Fruit fly (Drosophila melanogaster) whole organism, embryonic: ENCODE results near the gene MESR3.
A peak's percentile ranks its signal among the peaks of the same experiment; 100 is the strongest.

Experiments
- Atf3 ChIP-seq: fragments of 200-800 bp; sonication (Bioruptor generic); optimal IDR thresholded peaks from 3 replicates; lab custom pipeline; 2016; ENCODE audit warnings: missing biosample characterization, missing genetic modification characterization
- Bteb2 ChIP-seq: fragments of 200-800 bp; sonication (Bioruptor generic); optimal IDR thresholded peaks from 2 replicates; lab custom pipeline; 2016; ENCODE audit warnings: missing biosample characterization, missing genetic modification characterization
- CG11247 ChIP-seq: fragments of 200-800 bp; sonication (Bioruptor generic); IDR thresholded peaks from 2 replicates; pipeline ENCODE4 v1.3.6; 2022; ENCODE audit warnings: missing biosample characterization, missing genetic modification characterization
- CG1529 ChIP-seq: fragments of 200-800 bp; sonication (Bioruptor generic); optimal IDR thresholded peaks from 3 replicates; lab custom pipeline; 2018; ENCODE audit warnings: missing biosample characterization, missing genetic modification characterization
- CG17568 ChIP-seq: fragments of 200-800 bp; sonication (Bioruptor generic); optimal IDR thresholded peaks from 2 replicates; lab custom pipeline; 2018; ENCODE audit warnings: missing biosample characterization, mild to moderate bottlenecking, missing genetic modification characterization, moderate library complexity
- CG3163 ChIP-seq: fragments of 200-800 bp; sonication (Bioruptor generic); optimal IDR thresholded peaks from 3 replicates; lab custom pipeline; 2016; ENCODE audit warnings: missing biosample characterization, missing genetic modification characterization
- CG3281 ChIP-seq: fragments of 200-800 bp; sonication (Bioruptor generic); optimal IDR thresholded peaks from 3 replicates; lab custom pipeline; 2017; ENCODE audit warnings: missing biosample characterization, mild to moderate bottlenecking, missing genetic modification characterization
- CG6813 ChIP-seq: fragments of 200-800 bp; sonication (Bioruptor generic); optimal IDR thresholded peaks from 2 replicates; lab custom pipeline; 2017; ENCODE audit warnings: missing biosample characterization, missing genetic modification characterization, mild to moderate bottlenecking, moderate library complexity, missing genetic modification reagents
- CG7271 ChIP-seq: fragments of 200-800 bp; sonication (Bioruptor generic); optimal IDR thresholded peaks from 2 replicates; lab custom pipeline; 2018; ENCODE audit warnings: missing biosample characterization, mild to moderate bottlenecking, missing genetic modification characterization, moderate library complexity
- CG7786 ChIP-seq: fragments of 200-800 bp; sonication (Bioruptor generic); optimal IDR thresholded peaks from 2 replicates; lab custom pipeline; 2016; ENCODE audit warnings: missing biosample characterization, missing genetic modification characterization
- CG8089 ChIP-seq: fragments of 200-800 bp; sonication (Bioruptor generic); optimal IDR thresholded peaks from 3 replicates; lab custom pipeline; 2016; ENCODE audit warnings: missing biosample characterization, missing genetic modification characterization
- CG8944 ChIP-seq: fragments of 200-800 bp; sonication (Bioruptor generic); optimal IDR thresholded peaks from 3 replicates; lab custom pipeline; 2016; ENCODE audit warnings: missing biosample characterization, missing genetic modification characterization
- CG9727 ChIP-seq: fragments of 200-800 bp; sonication (Bioruptor generic); optimal IDR thresholded peaks from 3 replicates; lab custom pipeline; 2017; ENCODE audit warnings: missing biosample characterization, mild to moderate bottlenecking, missing genetic modification characterization
- D19B ChIP-seq: fragments of 200-800 bp; sonication (Bioruptor generic); optimal IDR thresholded peaks from 2 replicates; lab custom pipeline; 2017; ENCODE audit warnings: missing biosample characterization, mild to moderate bottlenecking, missing genetic modification characterization
- Drgx ChIP-seq: fragments of 200-800 bp; sonication (Bioruptor generic); IDR thresholded peaks from 2 replicates; pipeline ENCODE4 v1.3.6; 2022; ENCODE audit warnings: missing biosample characterization, missing genetic modification characterization
- Ets97D ChIP-seq: fragments of 200-800 bp; sonication (Bioruptor generic); optimal IDR thresholded peaks from 3 replicates; lab custom pipeline; 2016; ENCODE audit warnings: missing biosample characterization, missing genetic modification characterization
- HHEX ChIP-seq: fragments of 200-800 bp; sonication (Bioruptor generic); optimal IDR thresholded peaks from 3 replicates; lab custom pipeline; 2017; ENCODE audit warnings: missing biosample characterization, mild to moderate bottlenecking, missing genetic modification characterization, missing genetic modification reagents
- Hr3 ChIP-seq: fragments of 200-800 bp; sonication (Bioruptor generic); optimal IDR thresholded peaks from 3 replicates; lab custom pipeline; 2016; ENCODE audit warnings: missing biosample characterization, missing genetic modification characterization
- Hr78 ChIP-seq, 2 experiments: fragments of 200-800 bp in 1 of 2; fragments of >200 bp in 1 of 2; sonication (Bioruptor generic) in 1 of 2; optimal IDR thresholded peaks; 2 replicates each; lab custom pipeline; 2017 to 2019; ENCODE audit warnings: missing biosample characterization in 2 of 2, missing genetic modification characterization in 2 of 2, mild to moderate bottlenecking in 1 of 2, moderate library complexity in 1 of 2
- MESR4 ChIP-seq: fragments of 200-800 bp; sonication (Bioruptor generic); optimal IDR thresholded peaks from 2 replicates; lab custom pipeline; 2018; ENCODE audit warnings: missing biosample characterization, mild to moderate bottlenecking, missing genetic modification characterization, moderate library complexity
- MTF-1 ChIP-seq: fragments of 200-800 bp; sonication (Bioruptor generic); optimal IDR thresholded peaks from 2 replicates; lab custom pipeline; 2018; ENCODE audit warnings: missing biosample characterization, mild to moderate bottlenecking, missing genetic modification characterization, borderline replicate concordance
- NC2α ChIP-seq: fragments of 200-800 bp; sonication (Bioruptor generic); optimal IDR thresholded peaks from 2 replicates; lab custom pipeline; 2016; ENCODE audit warnings: missing biosample characterization, missing genetic modification characterization
- Oaz ChIP-seq: fragments of 200-800 bp; sonication (Bioruptor generic); IDR thresholded peaks from 2 replicates; pipeline ENCODE4 v1.3.6; 2022; ENCODE audit warnings: missing biosample characterization, missing genetic modification characterization
- Oli ChIP-seq: fragments of 200-800 bp; sonication (Bioruptor generic); optimal IDR thresholded peaks from 2 replicates; lab custom pipeline; 2018; ENCODE audit warnings: missing biosample characterization, mild to moderate bottlenecking, missing genetic modification characterization, moderate library complexity
- Side ChIP-seq: fragments of 200-800 bp; sonication (Bioruptor generic); optimal IDR thresholded peaks from 2 replicates; lab custom pipeline; 2016; ENCODE audit warnings: missing biosample characterization, missing genetic modification characterization
- Six4 ChIP-seq: fragments of 200-800 bp; sonication (Bioruptor generic); optimal IDR thresholded peaks from 2 replicates; lab custom pipeline; 2016; ENCODE audit warnings: missing biosample characterization, missing genetic modification characterization
- Sox100B ChIP-seq: fragments of 200-800 bp; sonication (Bioruptor generic); optimal IDR thresholded peaks from 3 replicates; lab custom pipeline; 2018; ENCODE audit warnings: missing biosample characterization, mild to moderate bottlenecking, missing genetic modification characterization
- Sry-β ChIP-seq: fragments of 200-800 bp; sonication (Bioruptor generic); optimal IDR thresholded peaks from 2 replicates; lab custom pipeline; 2018; ENCODE audit warnings: missing biosample characterization, mild to moderate bottlenecking, missing genetic modification characterization, moderate library complexity
- Sry-δ ChIP-seq: fragments of 200-800 bp; sonication (Bioruptor generic); optimal IDR thresholded peaks from 2 replicates; lab custom pipeline; 2016; ENCODE audit warnings: missing biosample characterization, missing genetic modification characterization
- Xbp1 ChIP-seq: fragments of 200-800 bp; sonication (Bioruptor generic); optimal IDR thresholded peaks from 3 replicates; lab custom pipeline; 2016; ENCODE audit warnings: missing biosample characterization, mild to moderate bottlenecking, missing genetic modification characterization
- bab2 ChIP-seq: fragments of 200-800 bp; sonication (Bioruptor generic); optimal IDR thresholded peaks from 2 replicates; lab custom pipeline; 2016; ENCODE audit warnings: missing biosample characterization, missing genetic modification characterization
- bsh ChIP-seq, 2 experiments: fragments of 200-800 bp; sonication (Bioruptor generic); optimal IDR thresholded peaks; 2 replicates each; lab custom pipeline; 2017 to 2018; ENCODE audit warnings: mild to moderate bottlenecking in 2 of 2, missing biosample characterization in 2 of 2, missing genetic modification characterization in 2 of 2, moderate library complexity in 1 of 2
- cato ChIP-seq: fragments of 200-800 bp; sonication (Bioruptor generic); optimal IDR thresholded peaks from 2 replicates; lab custom pipeline; 2016; ENCODE audit warnings: missing biosample characterization, missing genetic modification characterization, borderline replicate concordance
- dysf ChIP-seq: fragments of 200-800 bp; sonication (Bioruptor generic); IDR thresholded peaks from 3 replicates; pipeline ENCODE4 v1.3.6; 2022; ENCODE audit warnings: missing biosample characterization, missing genetic modification characterization
- gcm2 ChIP-seq: fragments of 200-800 bp; sonication (Bioruptor generic); optimal IDR thresholded peaks from 2 replicates; lab custom pipeline; 2016; ENCODE audit warnings: missing biosample characterization, missing genetic modification characterization
- gem ChIP-seq: fragments of 200-800 bp; sonication (Bioruptor generic); optimal IDR thresholded peaks from 2 replicates; lab custom pipeline; 2019; ENCODE audit warnings: missing biosample characterization, mild to moderate bottlenecking, missing genetic modification characterization, moderate library complexity
- her ChIP-seq: fragments of 200-800 bp; sonication (Bioruptor generic); optimal IDR thresholded peaks from 2 replicates; lab custom pipeline; 2016; ENCODE audit warnings: missing biosample characterization, missing genetic modification characterization
- knrl ChIP-seq: fragments of 200-800 bp; sonication (Bioruptor generic); IDR thresholded peaks from 3 replicates; pipeline ENCODE4 v1.3.6; 2022; ENCODE audit warnings: missing biosample characterization, missing genetic modification characterization; ENCODE audit not compliant: partially characterized antibody
- maf-S ChIP-seq: fragments of 200-800 bp; sonication (Bioruptor generic); optimal IDR thresholded peaks from 2 replicates; lab custom pipeline; 2016; ENCODE audit warnings: missing biosample characterization, missing genetic modification characterization
- nmo ChIP-seq: fragments of 200-800 bp; sonication (Bioruptor generic); optimal IDR thresholded peaks from 2 replicates; lab custom pipeline; 2018; ENCODE audit warnings: missing biosample characterization, mild to moderate bottlenecking, missing genetic modification characterization, moderate library complexity
- odd ChIP-seq: fragments of 200-800 bp; sonication (Bioruptor generic); optimal IDR thresholded peaks from 2 replicates; lab custom pipeline; 2017; ENCODE audit warnings: missing biosample characterization, mild to moderate bottlenecking, missing genetic modification characterization
- pb ChIP-seq: fragments of 200-800 bp; sonication (Bioruptor generic); optimal IDR thresholded peaks from 3 replicates; lab custom pipeline; 2016; ENCODE audit warnings: missing biosample characterization, missing genetic modification characterization
- peb ChIP-seq: fragments of 200-800 bp; sonication (Bioruptor generic); IDR thresholded peaks from 2 replicates; pipeline ENCODE4 v1.3.6; 2022; ENCODE audit warnings: missing biosample characterization, missing genetic modification characterization
- row ChIP-seq: fragments of 200-800 bp; sonication (Bioruptor generic); IDR thresholded peaks from 3 replicates; pipeline ENCODE4 v1.3.6; 2022; ENCODE audit warnings: missing biosample characterization, missing genetic modification characterization
- sd ChIP-seq: fragments of 200-800 bp; sonication (Bioruptor generic); optimal IDR thresholded peaks from 3 replicates; lab custom pipeline; 2018; ENCODE audit warnings: missing biosample characterization, mild to moderate bottlenecking, missing genetic modification characterization, moderate library complexity
- tin ChIP-seq: fragments of 200-800 bp; sonication (Bioruptor generic); optimal IDR thresholded peaks from 3 replicates; lab custom pipeline; 2016; ENCODE audit warnings: missing biosample characterization, missing genetic modification characterization
- tll ChIP-seq, 2 experiments: fragments of 200-800 bp in 1 of 2; fragments of >200 bp in 1 of 2; sonication (Bioruptor generic) in 1 of 2; optimal IDR thresholded peaks; 2 replicates each; lab custom pipeline; 2017 to 2019; ENCODE audit warnings: missing biosample characterization in 2 of 2, missing genetic modification characterization in 2 of 2, mild to moderate bottlenecking in 1 of 2, moderate library complexity in 1 of 2
- trem ChIP-seq: fragments of 200-800 bp; optimal IDR thresholded peaks from 3 replicates; lab custom pipeline; 2019; ENCODE audit warnings: missing biosample characterization, mild to moderate bottlenecking, missing genetic modification characterization, moderate library complexity
- tup ChIP-seq: fragments of 200-800 bp; sonication (Bioruptor generic); optimal IDR thresholded peaks from 2 replicates; lab custom pipeline; 2016; ENCODE audit warnings: missing biosample characterization, mild to moderate bottlenecking, missing genetic modification characterization, moderate library complexity
- wdn ChIP-seq: fragments of 200-800 bp; sonication (Bioruptor generic); IDR thresholded peaks from 2 replicates; pipeline ENCODE4 v1.3.6; 2022; ENCODE audit warnings: missing biosample characterization, missing genetic modification characterization
- zfh2 ChIP-seq: fragments of 200-800 bp; sonication (Bioruptor generic); optimal IDR thresholded peaks from 2 replicates; lab custom pipeline; 2016; ENCODE audit warnings: missing biosample characterization, missing genetic modification characterization

The MESR3 gene

DNA sequence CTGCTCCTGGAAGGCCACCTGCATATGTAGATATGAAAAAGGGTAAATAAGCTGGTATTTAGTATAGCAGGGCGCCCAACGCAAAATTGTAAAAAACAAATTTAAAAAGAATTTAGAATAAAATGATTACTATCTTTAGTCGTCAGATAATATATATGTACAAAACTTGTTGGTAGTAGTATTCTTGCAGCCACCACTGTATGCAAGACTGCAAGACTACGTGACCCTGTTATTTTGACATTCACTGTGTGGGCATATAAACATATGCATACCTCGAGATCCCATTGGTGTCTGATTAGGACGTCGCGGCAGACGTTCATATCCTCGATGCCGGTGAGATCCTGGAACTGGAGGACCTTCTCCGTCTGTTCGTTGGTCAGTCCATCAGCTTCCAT, 90.8 kb downstream of the MESR3 start (continued):
- TF ChIP-seq wdn (no peak), D19B (GFP tag; lab: Kevin White, UChicago) (no peak), knrl (GFP tag; lab: Robert Waterston, UW) (no peak), Sox100B (GFP tag; lab: Kevin White, UChicago) (no peak), Six4 (GFP tag; lab: Kevin White, UChicago) (no peak), Side (GFP tag; lab: Kevin White, UChicago) (no peak), bsh (GFP tag; optimal IDR thresholded peaks at IDR 0.05; lab: Kevin White, UChicago) (no peak), Sry-δ (GFP tag; lab: Kevin White, UChicago) (no peak), tup (no peak), row (no peak), CG1529 (GFP tag; lab: Kevin White, UChicago) (no peak), pb (GFP tag; lab: Kevin White, UChicago) (no peak), CG7786 (GFP tag; lab: Kevin White, UChicago) (no peak), CG3281 (peak; percentile 30), peb (GFP tag; lab: Robert Waterston, UW) (no peak), CG9727 (GFP tag; lab: Kevin White, UChicago) (no peak), Atf3 (no peak), her (GFP tag; lab: Kevin White, UChicago) (no peak), cato (no peak), odd (GFP tag; lab: Kevin White, UChicago) (no peak), CG6813 (no peak), Xbp1 (peak; percentile 12), gem (tag; lab: Kevin White, UChicago) (peak; percentile 43), CG3163 (GFP tag; lab: Kevin White, UChicago) (no peak), CG7271 (tag; lab: Kevin White, UChicago) (no peak), CG11247 (GFP tag; lab: Robert Waterston, UW) (no peak), Hr3 (GFP tag; lab: Kevin White, UChicago) (peak; percentile 23), CG17568 (GFP tag; lab: Kevin White, UChicago) (no peak), zfh2 (peak; percentile 9), Oli (tag; lab: Kevin White, UChicago) (no peak), CG8089 (no peak), Hr78 (GFP tag; optimal IDR thresholded peaks at IDR 0.05; lab: Kevin White, UChicago) (no peak), trem (no peak), tll (GFP tag; optimal IDR thresholded peaks at IDR 0.05; lab: Kevin White, UChicago) (no peak), maf-S (GFP tag; lab: Kevin White, UChicago) (no peak), sd (tag; lab: Kevin White, UChicago) (no peak), bab2 (peak; percentile 33), HHEX (no peak), Sry-β (GFP tag; lab: Kevin White, UChicago) (no peak), NC2α (no peak), tin (GFP tag; lab: Kevin White, UChicago) (peak; percentile 38), Oaz (GFP tag; lab: Robert Waterston, UW) (no peak), CG8944 (no peak), gcm2 (no peak), MESR4 (GFP tag; lab: Kevin White, UChicago) (no peak), Bteb2 (no peak), Ets97D (GFP tag; lab: Kevin White, UChicago) (no peak), dysf (GFP tag; lab: Robert Waterston, UW) (peak; percentile 44; the same call in 1 of the 3 replicates), MTF-1 (GFP tag; lab: Kevin White, UChicago) (no peak), Drgx (GFP tag; lab: Robert Waterston, UW) (no peak), nmo (GFP tag; lab: Kevin White, UChicago) (no peak)
